Fruit fly (Drosophila melanogaster): ENCODE results near the gene ATPsynE.

DNA sequence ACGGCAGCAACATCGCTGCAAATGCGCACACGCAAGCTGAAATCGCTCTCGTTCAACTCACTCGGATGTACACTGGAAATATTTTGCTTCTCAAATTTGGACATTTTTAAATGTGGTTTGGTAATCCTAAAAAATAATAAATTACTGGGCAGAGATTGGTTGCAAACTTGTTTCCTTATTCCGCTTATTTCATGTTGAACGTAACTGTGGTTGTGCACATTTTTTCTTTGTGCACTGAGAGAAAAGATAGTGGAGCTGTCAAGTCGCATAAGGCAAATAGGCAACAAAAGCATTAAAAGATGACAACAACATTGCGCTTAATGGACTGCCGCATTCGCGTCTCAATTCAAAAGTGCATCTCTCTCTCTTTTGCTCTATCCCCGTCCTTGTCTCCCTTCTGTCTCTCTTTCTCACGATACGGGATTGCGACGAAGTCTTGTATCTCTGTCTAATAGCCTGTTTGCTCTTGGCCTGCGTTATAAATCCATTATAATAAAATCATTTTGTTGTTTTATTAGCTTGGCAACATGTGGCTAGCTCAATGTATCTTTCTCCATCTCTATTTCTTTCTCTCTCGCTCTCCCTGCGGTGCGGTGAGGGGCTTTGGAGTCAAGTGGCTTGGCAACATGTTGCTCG, 46.6 kb downstream of the ATPsynE start:
- TF ChIP-seq CG34367 (tag; optimal IDR thresholded peaks at IDR 0.05) (peak; percentile 98), CG9948 (tag; optimal IDR thresholded peaks at IDR 0.05) (peak; percentile 99), Pif1B (GFP tag; optimal IDR thresholded peaks at IDR 0.05) (peak; percentile 95), CG10348 (GFP tag; IDR thresholded peaks at IDR 0.05) (peak; percentile 96), Pif1A (GFP tag; optimal IDR thresholded peaks at IDR 0.05) (peak; percentile 97), CG13204 (GFP tag; optimal IDR thresholded peaks at IDR 0.05) (peak; percentile 88), CG14655 (GFP tag; optimal IDR thresholded peaks at IDR 0.05) (peak; percentile 99), rn (GFP tag; IDR thresholded peaks at IDR 0.05) (peak; percentile 87)

Data from whole organism, pupa.